Worm (Caenorhabditis elegans) whole organism, L3 larva: ENCODE data around the gene skr-10.

Source experiments
- ZK546.5 ChIP-seq: sonication (generic microtip); optimal IDR thresholded peaks from 2 replicates; lab custom pipeline; 2017; ENCODE audit warnings: missing biosample characterization, missing genetic modification characterization
- elt-3 ChIP-seq, 3 experiments: fragments of 150-350 bp in 1 of 3; sonication (generic microtip) in 2 of 3; optimal IDR thresholded peaks; 2 replicates in 2 of 3; 4 replicates in 1 of 3; lab custom pipeline; 2014 to 2017; ENCODE audit warnings: missing biosample characterization in 3 of 3, missing genetic modification characterization in 3 of 3
- nhr-25 ChIP-seq: sonication (generic microtip); optimal IDR thresholded peaks from 2 replicates; lab custom pipeline; 2017; ENCODE audit warnings: missing biosample characterization, missing genetic modification characterization
- unc-39 ChIP-seq: sonication (generic microtip); optimal IDR thresholded peaks from 4 replicates; lab custom pipeline; 2017; ENCODE audit warnings: missing biosample characterization, missing genetic modification characterization

- no peak for TF ChIP-seq unc-39 (tag; lab: Kevin White, UChicago)
- no peak for TF ChIP-seq elt-3 (tag; optimal IDR thresholded peaks at IDR 0.05; lab: Kevin White, UChicago)
- no peak for TF ChIP-seq ZK546.5
- no peak for TF ChIP-seq nhr-25
Observed at ce11 chrIV:15994505-15994904, 47.9 kb downstream of the skr-10 start, which contains the start of gene Y105C5B.20.
